Worm (Caenorhabditis elegans): Measurements from ENCODE around the gene Y48B6A.10.

- TF ChIP-seq fos-1 (tag; optimal IDR thresholded peaks at IDR 0.05), result no peak
- peak; percentile 40 for TF ChIP-seq lin-39 (tag; optimal IDR thresholded peaks at IDR 0.05)
- no peak for TF ChIP-seq unc-98 (GFP tag; IDR thresholded peaks at IDR 0.05)
- TF ChIP-seq ztf-11 (tag; optimal IDR thresholded peaks at IDR 0.05), result no peak
- no peak for TF ChIP-seq fkh-10 (GFP tag; optimal IDR thresholded peaks at IDR 0.05)
- TF ChIP-seq unc-130 (tag; optimal IDR thresholded peaks at IDR 0.05), result peak; percentile 0
- no peak for TF ChIP-seq lin-13 (GFP tag; optimal IDR thresholded peaks at IDR 0.05)
- TF ChIP-seq ets-5 (GFP tag; IDR thresholded peaks at IDR 0.05), result no peak
- no peak for TF ChIP-seq egl-27 (tag; optimal IDR thresholded peaks at IDR 0.05)
- TF ChIP-seq dpl-1 (GFP tag; optimal IDR thresholded peaks at IDR 0.05), result no peak
- TF ChIP-seq Y116A8C.19 (tag; optimal IDR thresholded peaks at IDR 0.05; ENCODE audit: borderline replicate concordance), result no peak
- TF ChIP-seq nhr-28 (tag; optimal IDR thresholded peaks at IDR 0.05), result no peak
Observed at ce11 chrII:14178233-14178969, 35.8 kb upstream of the Y48B6A.10 start, which contains the start of gene efhd-1.
